Fruit fly (Drosophila melanogaster): ENCODE measurements around the gene CG42324.

CG42324 gene

DNA sequence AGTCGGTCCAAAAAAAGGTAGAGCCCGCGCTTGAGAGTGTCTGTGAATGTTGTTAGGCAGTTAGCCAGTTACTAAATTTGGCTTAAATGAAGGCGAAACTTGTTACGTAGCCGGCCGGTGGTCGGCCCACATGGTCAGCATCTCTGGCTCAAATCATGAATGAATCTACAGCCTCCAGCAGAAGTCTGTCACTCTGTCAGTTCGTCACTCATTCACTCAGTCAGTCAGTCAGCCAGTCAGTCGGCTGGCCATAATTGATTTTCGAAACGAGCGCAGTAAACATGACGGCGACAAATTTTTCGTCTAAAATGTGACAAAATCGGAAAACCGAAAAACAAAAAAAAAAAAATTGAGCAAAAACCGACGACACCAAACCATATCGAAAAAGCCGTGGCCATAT, 17.8 kb upstream of the CG42324 start:
- no peak for TF ChIP-seq EcR (GFP tag; optimal IDR thresholded peaks at IDR 0.05)
- no peak for TF ChIP-seq Dll (optimal IDR thresholded peaks at IDR 0.05)
- TF ChIP-seq usp (GFP tag; optimal IDR thresholded peaks at IDR 0.05) = no peak
- TF ChIP-seq pan (optimal IDR thresholded peaks at IDR 0.05) = no peak
- no peak for TF ChIP-seq psq (optimal IDR thresholded peaks at IDR 0.05)
- no peak for TF ChIP-seq CG8478 (optimal IDR thresholded peaks at IDR 0.05)

- TF ChIP-seq CG8478 (optimal IDR thresholded peaks at IDR 0.05) = no peak
- TF ChIP-seq EcR (GFP tag; optimal IDR thresholded peaks at IDR 0.05) = no peak
- TF ChIP-seq usp (GFP tag; optimal IDR thresholded peaks at IDR 0.05) = no peak
- TF ChIP-seq Dll (optimal IDR thresholded peaks at IDR 0.05) = no peak
- no peak for TF ChIP-seq pan (optimal IDR thresholded peaks at IDR 0.05)
- TF ChIP-seq psq (optimal IDR thresholded peaks at IDR 0.05) = no peak
Observed at dm6 chr3L:3454921-3455554, 17.2 kb upstream of the CG42324 start.

DNA sequence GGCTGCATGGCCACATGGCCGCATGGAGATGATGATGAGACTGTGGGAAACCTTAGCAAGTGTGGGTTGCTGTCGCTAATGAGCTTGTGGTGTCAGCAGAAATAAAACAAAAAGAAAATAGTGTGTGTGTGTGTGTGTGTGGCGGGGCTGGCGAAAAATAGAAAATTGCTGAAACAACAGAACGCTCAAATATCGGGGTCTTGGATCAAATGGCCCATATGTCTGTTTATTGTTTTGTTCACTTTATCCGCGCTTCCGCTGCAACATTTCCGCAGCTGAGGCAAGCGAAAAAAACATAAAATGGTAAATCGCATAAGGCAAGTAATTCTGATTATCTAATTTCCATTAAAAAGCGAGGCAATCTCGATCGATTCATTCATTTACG, 16.7 kb upstream of the CG42324 start:
- TF ChIP-seq EcR (GFP tag; optimal IDR thresholded peaks at IDR 0.05) (no peak), CG8478 (optimal IDR thresholded peaks at IDR 0.05) (no peak), Dll (optimal IDR thresholded peaks at IDR 0.05) (no peak), pan (optimal IDR thresholded peaks at IDR 0.05) (no peak), usp (GFP tag; optimal IDR thresholded peaks at IDR 0.05) (no peak), psq (optimal IDR thresholded peaks at IDR 0.05) (no peak)

- TF ChIP-seq CG8478 (optimal IDR thresholded peaks at IDR 0.05) (no peak), EcR (GFP tag; optimal IDR thresholded peaks at IDR 0.05) (no peak)
Observed at dm6 chr3L:3456009-3456566, 16.2 kb upstream of the CG42324 start.

DNA sequence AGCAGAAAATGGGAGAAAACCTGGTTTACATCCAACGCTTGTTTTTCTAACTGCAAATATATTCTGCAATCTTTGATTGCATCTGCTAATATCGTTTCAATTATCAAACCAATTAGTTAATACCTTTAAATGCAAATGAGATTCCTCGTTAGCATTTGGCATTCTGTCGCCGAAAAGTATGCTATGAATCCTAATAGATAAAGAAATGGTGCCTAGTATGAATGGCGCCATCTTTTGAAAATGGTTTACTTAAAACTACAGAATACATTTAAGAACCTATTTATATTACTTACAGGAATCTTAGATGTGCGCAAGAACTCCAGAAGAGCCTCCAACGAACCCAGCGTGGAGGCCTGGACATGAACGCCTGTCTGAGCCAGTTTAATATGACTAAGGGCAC, 15.3 kb upstream of the CG42324 start:
- no peak for TF ChIP-seq EcR (GFP tag; optimal IDR thresholded peaks at IDR 0.05)
- TF ChIP-seq pan (optimal IDR thresholded peaks at IDR 0.05) = no peak
- TF ChIP-seq Dll (optimal IDR thresholded peaks at IDR 0.05) = no peak
- no peak for TF ChIP-seq CG8478 (optimal IDR thresholded peaks at IDR 0.05)
- no peak for TF ChIP-seq psq (optimal IDR thresholded peaks at IDR 0.05)
- TF ChIP-seq usp (GFP tag; optimal IDR thresholded peaks at IDR 0.05) = no peak

DNA sequence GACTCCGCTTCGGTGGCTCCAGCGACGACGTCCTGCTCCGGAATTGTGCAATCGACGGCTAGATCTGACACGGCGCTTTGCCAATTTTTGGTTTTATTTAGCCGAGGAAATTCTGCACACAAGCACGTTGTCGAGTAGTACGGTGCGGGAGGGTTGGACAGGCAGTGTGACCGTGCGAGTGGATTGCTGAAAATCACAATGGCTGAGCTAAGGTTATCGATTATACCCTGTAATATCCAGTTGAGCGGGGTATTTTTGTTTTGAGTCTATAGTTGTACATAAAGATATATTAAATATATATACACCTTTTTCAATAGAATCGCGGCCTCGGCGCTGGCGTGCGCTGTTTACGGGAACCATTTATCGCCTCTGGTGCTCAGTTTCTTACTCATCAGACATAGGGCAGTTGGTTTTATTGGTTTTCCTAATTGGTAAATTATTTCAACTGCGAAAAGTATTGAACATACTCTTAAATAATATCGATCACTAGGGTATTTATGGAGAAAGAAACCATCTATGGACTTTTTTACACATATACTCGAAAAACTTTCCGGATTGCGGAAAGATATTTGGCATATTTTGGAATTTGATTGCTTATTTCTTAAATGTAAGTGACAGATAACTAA, 11.7 kb upstream of the CG42324 start, which contains the start of gene eIF5B:
TSS of gene eIF5B (minus strand) at position 576 of the 626 bp plus-strand sequence.
- TF ChIP-seq pan (optimal IDR thresholded peaks at IDR 0.05) (peak; percentile 93), usp (GFP tag; optimal IDR thresholded peaks at IDR 0.05) (no peak)

dm6 chr3L:3461119-3461518, 11.1 kb upstream of the CG42324 start, which contains the start of the genes CG46463 and armi:
Gene CG46463 (plus strand): TSS chr3L:3461315.
Gene armi (plus strand): TSS chr3L:3461317.
- no peak for TF ChIP-seq psq (optimal IDR thresholded peaks at IDR 0.05)
- TF ChIP-seq Dll (optimal IDR thresholded peaks at IDR 0.05) = no peak
- TF ChIP-seq EcR (GFP tag; optimal IDR thresholded peaks at IDR 0.05) = no peak
- TF ChIP-seq pan (optimal IDR thresholded peaks at IDR 0.05) = no peak
- TF ChIP-seq CG8478 (optimal IDR thresholded peaks at IDR 0.05) = no peak
- no peak for TF ChIP-seq usp (GFP tag; optimal IDR thresholded peaks at IDR 0.05)

dm6 chr3L:3461557-3462414, 10.5 kb upstream of the CG42324 start:
- TF ChIP-seq CG8478 (optimal IDR thresholded peaks at IDR 0.05) (peak; percentile 20), Dll (optimal IDR thresholded peaks at IDR 0.05) (no peak)

dm6 chr3L:3466200-3466599, 6.0 kb upstream of the CG42324 start, which contains the start of gene CycJ:
Gene CycJ (plus strand): TSS chr3L:3466428.
- TF ChIP-seq psq (optimal IDR thresholded peaks at IDR 0.05) (no peak), pan (optimal IDR thresholded peaks at IDR 0.05) (no peak), EcR (GFP tag; optimal IDR thresholded peaks at IDR 0.05) (no peak), Dll (optimal IDR thresholded peaks at IDR 0.05) (no peak), CG8478 (optimal IDR thresholded peaks at IDR 0.05) (no peak), usp (GFP tag; optimal IDR thresholded peaks at IDR 0.05) (no peak)

DNA sequence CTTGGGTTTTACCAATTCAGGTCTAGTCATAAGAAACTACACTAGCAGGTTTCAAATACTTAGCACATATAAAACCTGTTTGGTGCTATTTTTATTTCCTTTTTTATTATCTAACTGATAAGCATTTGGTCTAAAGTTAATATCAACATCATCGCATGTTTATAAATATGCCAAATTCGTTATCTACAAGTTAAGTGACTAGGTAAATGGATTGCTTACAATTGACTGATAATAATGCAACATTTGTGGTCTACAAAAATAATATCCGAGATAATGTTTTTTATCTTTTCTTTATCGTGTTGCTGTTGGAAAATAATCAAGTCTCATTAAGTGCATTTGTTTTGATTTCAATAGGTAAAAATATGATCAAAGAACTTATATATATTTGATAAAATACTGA, 2.5 kb upstream of the CG42324 start:
- TF ChIP-seq pan (optimal IDR thresholded peaks at IDR 0.05) (no peak), CG8478 (optimal IDR thresholded peaks at IDR 0.05) (no peak), psq (optimal IDR thresholded peaks at IDR 0.05) (no peak), Dll (optimal IDR thresholded peaks at IDR 0.05) (no peak), EcR (GFP tag; optimal IDR thresholded peaks at IDR 0.05) (no peak), usp (GFP tag; optimal IDR thresholded peaks at IDR 0.05) (no peak)

DNA sequence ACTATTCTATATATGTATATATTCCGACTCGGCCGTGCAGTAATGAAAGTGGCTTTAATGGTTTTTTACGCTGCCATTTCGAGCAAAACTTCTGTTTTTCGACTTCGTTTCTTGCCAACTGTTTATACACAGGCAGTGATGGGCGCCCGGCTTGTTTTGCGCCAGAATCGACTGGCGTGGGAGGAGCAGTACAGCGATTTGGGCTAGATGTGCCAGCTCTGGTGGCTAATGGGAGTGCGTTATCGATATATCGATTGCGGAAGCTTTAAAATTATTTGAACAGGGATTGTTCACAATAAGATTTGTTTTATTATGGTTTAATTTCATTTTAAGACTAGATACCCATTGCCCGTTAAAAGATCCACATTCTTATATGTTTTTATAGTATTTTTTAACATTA, 1.1 kb upstream of the CG42324 start, which contains the start of gene CG14971:
TSS of gene CG14971 (minus strand) at position 136 of the 400 bp plus-strand sequence.
- no peak for TF ChIP-seq pan (optimal IDR thresholded peaks at IDR 0.05)
- TF ChIP-seq psq (optimal IDR thresholded peaks at IDR 0.05) = no peak
- TF ChIP-seq usp (GFP tag; optimal IDR thresholded peaks at IDR 0.05) = no peak
- TF ChIP-seq Dll (optimal IDR thresholded peaks at IDR 0.05) = no peak
- no peak for TF ChIP-seq EcR (GFP tag; optimal IDR thresholded peaks at IDR 0.05)

- TF ChIP-seq Dll (optimal IDR thresholded peaks at IDR 0.05) (no peak), usp (GFP tag; optimal IDR thresholded peaks at IDR 0.05) (no peak), CG8478 (optimal IDR thresholded peaks at IDR 0.05) (no peak), EcR (GFP tag; optimal IDR thresholded peaks at IDR 0.05) (no peak), pan (optimal IDR thresholded peaks at IDR 0.05) (no peak), psq (optimal IDR thresholded peaks at IDR 0.05) (no peak)
Observed at dm6 chr3L:3472786-3473185, 539 bp downstream of the CG42324 start.
